Fruit fly (Drosophila melanogaster) whole organism, prepupa: ENCODE data around the gene CG10750.

Experiments used
- CG31627 ChIP-seq: fragments of 200-800 bp; sonication (Bioruptor generic); optimal IDR thresholded peaks from 3 replicates; lab custom pipeline; 2016; ENCODE audit warnings: missing biosample characterization, missing genetic modification characterization
- CG4318 ChIP-seq: fragments of 200-800 bp; sonication (Bioruptor generic); optimal IDR thresholded peaks from 3 replicates; lab custom pipeline; 2017; ENCODE audit warnings: missing biosample characterization, mild to moderate bottlenecking, missing genetic modification characterization
- CG6276 ChIP-seq: fragments of 200-800 bp; sonication (Bioruptor generic); optimal IDR thresholded peaks from 2 replicates; lab custom pipeline; 2017; ENCODE audit warnings: missing biosample characterization, mild to moderate bottlenecking, missing genetic modification characterization
- CG6854 ChIP-seq: fragments of 200-800 bp; sonication (Bioruptor generic); optimal IDR thresholded peaks from 2 replicates; lab custom pipeline; 2017; ENCODE audit warnings: missing biosample characterization, mild to moderate bottlenecking, missing genetic modification characterization
- CG8319 ChIP-seq: fragments of 200-800 bp; sonication (Bioruptor generic); optimal IDR thresholded peaks from 3 replicates; lab custom pipeline; 2016; ENCODE audit warnings: missing biosample characterization, missing genetic modification characterization
- CG8632 ChIP-seq: fragments of 200-800 bp; sonication (Bioruptor generic); optimal IDR thresholded peaks from 3 replicates; lab custom pipeline; 2016; ENCODE audit warnings: missing biosample characterization, missing genetic modification characterization
- Lpt ChIP-seq: fragments of 200-800 bp; sonication (Bioruptor generic); optimal IDR thresholded peaks from 3 replicates; lab custom pipeline; 2016; ENCODE audit warnings: missing biosample characterization, missing genetic modification characterization
- Sox15 ChIP-seq: fragments of 200-800 bp; sonication (Bioruptor generic); optimal IDR thresholded peaks from 3 replicates; lab custom pipeline; 2016; ENCODE audit warnings: missing biosample characterization, missing genetic modification characterization
- cyc ChIP-seq: fragments of 200-800 bp; sonication (Bioruptor generic); optimal IDR thresholded peaks from 3 replicates; lab custom pipeline; 2016; ENCODE audit warnings: missing biosample characterization, missing genetic modification characterization
- esn ChIP-seq: fragments of 200-800 bp; sonication (Bioruptor generic); optimal IDR thresholded peaks from 2 replicates; lab custom pipeline; 2016; ENCODE audit warnings: missing biosample characterization, mild to moderate bottlenecking, missing genetic modification characterization, moderate library complexity
- net ChIP-seq: fragments of 200-800 bp; sonication (Bioruptor generic); optimal IDR thresholded peaks from 3 replicates; lab custom pipeline; 2016; ENCODE audit warnings: missing biosample characterization, missing genetic modification characterization
- pdm3 ChIP-seq: fragments of 200-800 bp; sonication (Bioruptor generic); optimal IDR thresholded peaks from 3 replicates; lab custom pipeline; 2016; ENCODE audit warnings: missing biosample characterization, missing genetic modification characterization

DNA sequence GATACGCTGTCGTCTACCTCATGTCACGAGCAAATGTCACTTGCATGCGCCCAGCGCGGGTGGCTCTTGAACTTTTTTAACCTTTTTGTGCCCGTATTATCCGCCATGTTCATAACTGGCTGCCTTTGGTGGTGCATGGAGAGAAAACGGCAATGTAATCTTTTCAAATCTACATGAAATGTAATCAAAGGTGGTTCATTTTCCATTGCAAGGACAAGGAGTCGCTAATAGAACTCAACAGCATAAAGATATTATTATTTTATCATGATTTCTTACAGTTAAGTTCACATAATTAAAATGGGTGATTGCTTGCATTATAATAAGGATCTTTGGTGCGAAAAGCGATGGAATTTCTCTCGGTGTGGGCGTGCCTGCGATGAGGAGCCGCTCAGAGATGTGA, 42.7 kb downstream of the CG10750 start:
- TF ChIP-seq cyc, result no peak
- peak; percentile 11 for TF ChIP-seq CG8319
- TF ChIP-seq CG31627 (GFP tag; lab: Kevin White, UChicago), result no peak
- peak; percentile 9 for TF ChIP-seq CG4318 (GFP tag; lab: Kevin White, UChicago)
- TF ChIP-seq CG6854 (GFP tag; lab: Kevin White, UChicago), result no peak
- no peak for TF ChIP-seq Sox15
- no peak for TF ChIP-seq net
- TF ChIP-seq Lpt (GFP tag; lab: Kevin White, UChicago), result no peak
- peak; percentile 31 for TF ChIP-seq pdm3 (GFP tag; lab: Kevin White, UChicago)
- TF ChIP-seq CG8632 (GFP tag; lab: Kevin White, UChicago), result no peak
- no peak for TF ChIP-seq CG6276 (GFP tag; lab: Kevin White, UChicago)
- peak; percentile 29 for TF ChIP-seq esn
